Worm (Caenorhabditis elegans) whole organism, late embryonic: ENCODE results near the gene ceh-53.

Source experiments
- C38D4.7 ChIP-seq: fragments of 200-800 bp; sonication (Bioruptor generic); optimal IDR thresholded peaks from 2 replicates; lab custom pipeline; 2018; ENCODE audit warnings: mild to moderate bottlenecking, missing genetic modification characterization, moderate library complexity, missing compliant biosample characterization
- Y22D7AL.16 ChIP-seq: sonication (generic microtip); optimal IDR thresholded peaks from 2 replicates; lab custom pipeline; 2016; ENCODE audit warnings: missing genetic modification characterization, missing compliant biosample characterization
- ahr-1 ChIP-seq: sonication (generic microtip); optimal IDR thresholded peaks from 2 replicates; lab custom pipeline; 2016; ENCODE audit warnings: missing genetic modification characterization, missing compliant biosample characterization
- ama-1 ChIP-seq: fragments of 150-350 bp; optimal IDR thresholded peaks from 2 replicates; lab custom pipeline; 2014
- ceh-18 ChIP-seq: sonication (generic microtip); optimal IDR thresholded peaks from 2 replicates; lab custom pipeline; 2016; ENCODE audit warnings: missing genetic modification characterization, missing compliant biosample characterization
- ceh-2 ChIP-seq: sonication (generic microtip); optimal IDR thresholded peaks from 2 replicates; lab custom pipeline; 2016; ENCODE audit warnings: missing genotype, missing genetic modification characterization, missing compliant biosample characterization
- ceh-45 ChIP-seq: fragments of 200-800 bp; sonication (Bioruptor generic); IDR thresholded peaks from 2 replicates; pipeline ENCODE4 v1.3.6; 2022; ENCODE audit warnings: missing genetic modification reagents, missing genetic modification characterization, missing compliant biosample characterization
- ceh-6 ChIP-seq: fragments of 200-800 bp; sonication (Bioruptor generic); optimal IDR thresholded peaks from 2 replicates; lab custom pipeline; 2018; ENCODE audit warnings: mild to moderate bottlenecking, missing genetic modification characterization, missing compliant biosample characterization
- ceh-9 ChIP-seq: sonication (generic microtip); optimal IDR thresholded peaks from 2 replicates; lab custom pipeline; 2016; ENCODE audit warnings: mild to moderate bottlenecking, missing genetic modification characterization, inconsistent platforms, missing compliant biosample characterization
- che-1 ChIP-seq: sonication (generic microtip); optimal IDR thresholded peaks from 2 replicates; lab custom pipeline; 2016; ENCODE audit warnings: mild to moderate bottlenecking, missing genetic modification characterization, missing compliant biosample characterization
- dve-1 ChIP-seq: sonication (generic microtip); optimal IDR thresholded peaks from 2 replicates; lab custom pipeline; 2017; ENCODE audit warnings: antibody characterized with exemption, mild to moderate bottlenecking, missing genetic modification characterization, missing compliant biosample characterization
- eyg-1 ChIP-seq: sonication (generic microtip); optimal IDR thresholded peaks from 2 replicates; lab custom pipeline; 2016; ENCODE audit warnings: missing genotype, missing genetic modification characterization, missing compliant biosample characterization
- fkh-6 ChIP-seq: sonication (generic microtip); optimal IDR thresholded peaks from 2 replicates; lab custom pipeline; 2016; ENCODE audit warnings: missing genetic modification characterization, missing compliant biosample characterization
- hlh-13 ChIP-seq: fragments of 200-800 bp; sonication (Bioruptor generic); optimal IDR thresholded peaks from 2 replicates; lab custom pipeline; 2018; ENCODE audit warnings: mild to moderate bottlenecking, missing genetic modification characterization, missing compliant biosample characterization
- hlh-6 ChIP-seq: sonication (generic microtip); optimal IDR thresholded peaks from 2 replicates; lab custom pipeline; 2016; ENCODE audit warnings: missing genotype, missing genetic modification characterization, missing compliant biosample characterization
- madf-2 ChIP-seq: sonication (generic microtip); optimal IDR thresholded peaks from 2 replicates; lab custom pipeline; 2017; ENCODE audit warnings: missing genetic modification characterization, missing compliant biosample characterization
- nfya-1 ChIP-seq: sonication (generic microtip); optimal IDR thresholded peaks from 2 replicates; lab custom pipeline; 2017; ENCODE audit warnings: missing genetic modification characterization, mild to moderate bottlenecking, missing compliant biosample characterization, antibody characterized with exemption, moderate library complexity
- npax-4 ChIP-seq: sonication (generic microtip); optimal IDR thresholded peaks from 2 replicates; lab custom pipeline; 2016; ENCODE audit warnings: missing genetic modification characterization, missing compliant biosample characterization
- pax-1 ChIP-seq: fragments of 150-350 bp; optimal IDR thresholded peaks from 2 replicates; lab custom pipeline; 2014; ENCODE audit warnings: missing biosample characterization, missing genetic modification characterization
- pros-1 ChIP-seq: fragments of 150-350 bp; optimal IDR thresholded peaks from 2 replicates; lab custom pipeline; 2014; ENCODE audit warnings: missing biosample characterization, missing genetic modification reagents, missing genetic modification characterization
- ref-2 ChIP-seq: sonication (generic microtip); optimal IDR thresholded peaks from 2 replicates; lab custom pipeline; 2016; ENCODE audit warnings: missing genetic modification characterization, missing compliant biosample characterization
- rnt-1 ChIP-seq: sonication (generic microtip); optimal IDR thresholded peaks from 2 replicates; lab custom pipeline; 2016; ENCODE audit warnings: missing genetic modification characterization, missing compliant biosample characterization
- sdc-2 ChIP-seq: sonication (generic microtip); optimal IDR thresholded peaks from 2 replicates; lab custom pipeline; 2016; ENCODE audit warnings: missing genotype, missing genetic modification characterization, missing compliant biosample characterization
- sox-2 ChIP-seq: fragments of 200-800 bp; sonication (Bioruptor generic); IDR thresholded peaks from 2 replicates; pipeline ENCODE4 v1.3.6; 2022; ENCODE audit warnings: missing genetic modification reagents, missing genetic modification characterization, missing compliant biosample characterization
- tbx-2 ChIP-seq: sonication (generic microtip); optimal IDR thresholded peaks from 2 replicates; lab custom pipeline; 2016; ENCODE audit warnings: missing genetic modification characterization, missing compliant biosample characterization
- ttx-3 ChIP-seq: sonication (generic microtip); optimal IDR thresholded peaks from 2 replicates; lab custom pipeline; 2016; ENCODE audit warnings: missing genetic modification reagents, missing genetic modification characterization, missing compliant biosample characterization
- unc-86 ChIP-seq: sonication (generic microtip); optimal IDR thresholded peaks from 2 replicates; lab custom pipeline; 2016; ENCODE audit warnings: missing genetic modification characterization, missing compliant biosample characterization

The ceh-53 gene

DNA sequence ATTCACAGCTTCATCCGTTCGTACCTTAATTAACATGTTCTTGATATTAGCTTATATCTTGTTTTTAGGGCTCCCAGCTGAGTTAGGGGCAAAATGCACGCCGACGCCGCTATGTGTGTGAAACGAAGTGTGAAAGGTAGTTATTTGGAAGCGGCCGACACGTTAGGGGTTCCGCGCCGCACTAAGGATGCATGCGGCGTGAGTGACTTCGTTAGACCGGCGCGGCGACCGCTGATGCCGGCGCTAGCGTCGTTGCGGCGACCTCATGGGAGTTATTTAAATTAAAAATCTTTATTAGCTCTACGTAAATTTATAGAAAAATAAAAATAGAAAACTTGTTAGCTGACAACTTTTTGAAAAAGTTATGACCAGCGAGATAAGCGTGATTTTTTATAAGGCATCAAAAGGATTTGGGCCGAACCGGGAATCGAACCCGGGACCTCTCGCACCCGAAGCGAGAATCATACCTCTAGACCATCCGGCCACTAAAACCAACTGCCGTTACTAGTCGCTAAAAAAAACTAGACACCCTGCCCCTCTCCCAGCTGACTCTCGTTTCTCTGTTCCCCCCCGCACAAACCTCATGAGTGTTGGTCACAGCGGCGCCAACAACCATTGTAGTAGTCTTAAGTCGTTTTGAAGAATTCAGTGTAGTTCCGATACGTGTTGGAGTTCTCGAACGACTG, 53.9 kb downstream of the ceh-53 start (continued):
- TF ChIP-seq madf-2 (tag; lab: Kevin White, UChicago) (peak; percentile 23), tbx-2 (tag; lab: Kevin White, UChicago) (peak; percentile 47), ref-2 (tag; lab: Kevin White, UChicago) (no peak), sdc-2 (peak; percentile 13), pax-1 (tag; lab: Kevin White, UChicago) (no peak), ceh-18 (tag; lab: Kevin White, UChicago) (peak; percentile 37), fkh-6 (peak; percentile 36), sox-2 (no peak), ceh-6 (GFP tag; lab: Kevin White, UChicago) (peak; percentile 56), che-1 (tag; lab: Kevin White, UChicago) (peak; percentile 64), hlh-6 (tag; lab: Kevin White, UChicago) (no peak), ttx-3 (tag; lab: Kevin White, UChicago) (peak; percentile 56), npax-4 (peak; percentile 33), ahr-1 (tag; lab: Kevin White, UChicago) (no peak), eyg-1 (no peak), rnt-1 (tag; lab: Kevin White, UChicago) (no peak), Y22D7AL.16 (tag; lab: Kevin White, UChicago) (peak; percentile 44), ceh-45 (GFP tag; lab: Robert Waterston, UW) (0 out of 2 replicates have a peak, but pooled peaks have one; percentile 32), hlh-13 (GFP tag; lab: Kevin White, UChicago) (peak; percentile 4), ceh-2 (no peak), C38D4.7 (GFP tag; lab: Kevin White, UChicago) (peak; percentile 52), ceh-9 (tag; lab: Kevin White, UChicago) (no peak), dve-1 (no peak)

DNA sequence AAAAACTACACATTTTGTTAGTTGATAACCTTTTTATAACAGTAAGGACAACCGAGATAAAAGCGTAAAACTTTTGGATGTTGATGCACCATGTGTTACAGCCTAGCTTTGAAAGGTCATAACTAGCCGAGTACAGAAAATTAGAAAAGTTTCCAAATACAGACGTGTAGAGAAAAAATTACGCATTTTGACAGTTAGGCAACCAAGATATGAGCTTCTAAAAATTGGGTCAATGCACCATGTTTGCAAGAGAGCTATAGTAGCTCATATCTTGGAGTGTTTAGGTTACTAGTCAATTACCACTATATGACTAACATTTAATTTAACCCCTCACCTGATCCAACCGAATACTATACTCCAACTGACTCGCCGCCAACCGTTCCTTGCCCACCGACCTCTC, 54.9 kb downstream of the ceh-53 start:
- TF ChIP-seq ama-1 (lab: Kevin White, UChicago) = no peak
- no peak for TF ChIP-seq unc-86 (tag; lab: Kevin White, UChicago)
- TF ChIP-seq nfya-1 = no peak
- no peak for TF ChIP-seq pros-1 (tag; lab: Kevin White, UChicago)
